Worm (Caenorhabditis elegans): Measurements from ENCODE around the gene brc-1.
"Not testable (repeated sequence)": the region's sequence is repeated elsewhere in the genome, so short reads cannot be mapped to it uniquely, and the experiment has no call there.

ce11 chrIII:3857007-3857406 is 5.8 kb downstream of the brc-1 start:
- TF ChIP-seq rec-8 (tag; optimal IDR thresholded peaks at IDR 0.05); hsf-1 (GFP tag; IDR thresholded peaks at IDR 0.05); snpc-4 (GFP tag; optimal IDR thresholded peaks at IDR 0.05); snpc-4 (tag; optimal IDR thresholded peaks at IDR 0.05); unc-130 (GFP tag; optimal IDR thresholded peaks at IDR 0.05); somi-1 (GFP tag; optimal IDR thresholded peaks at IDR 0.05); hlh-12 (tag; optimal IDR thresholded peaks at IDR 0.05); nhr-80 (tag; optimal IDR thresholded peaks at IDR 0.05); B0035.1 (tag; optimal IDR thresholded peaks at IDR 0.05): not testable (repeated sequence)
- TF ChIP-seq attf-3 (GFP tag; conservative IDR thresholded peaks at IDR 0.05), result peak; percentile 68
